Worm (Caenorhabditis elegans) whole organism, late embryonic: ENCODE results near the gene mrpl-44.

ENCODE experiments used
- C38D4.7 ChIP-seq: fragments of 200-800 bp; sonication (Bioruptor generic); optimal IDR thresholded peaks from 2 replicates; lab custom pipeline; 2018; ENCODE audit warnings: mild to moderate bottlenecking, missing genetic modification characterization, moderate library complexity, missing compliant biosample characterization
- T23F11.4 ChIP-seq: fragments of 200-800 bp; sonication (Bioruptor generic); optimal IDR thresholded peaks from 2 replicates; lab custom pipeline; 2018; ENCODE audit warnings: mild to moderate bottlenecking, missing genetic modification characterization, missing compliant biosample characterization
- ahr-1 ChIP-seq: sonication (generic microtip); optimal IDR thresholded peaks from 2 replicates; lab custom pipeline; 2016; ENCODE audit warnings: missing genetic modification characterization, missing compliant biosample characterization
- ceh-14 ChIP-seq: sonication (generic microtip); optimal IDR thresholded peaks from 2 replicates; lab custom pipeline; 2016; ENCODE audit warnings: missing genotype, missing genetic modification characterization, missing compliant biosample characterization
- ceh-18 ChIP-seq: sonication (generic microtip); optimal IDR thresholded peaks from 2 replicates; lab custom pipeline; 2016; ENCODE audit warnings: missing genetic modification characterization, missing compliant biosample characterization
- ceh-22 ChIP-seq: sonication (generic microtip); optimal IDR thresholded peaks from 2 replicates; lab custom pipeline; 2017; ENCODE audit warnings: missing biosample characterization, missing genetic modification characterization
- ceh-30 ChIP-seq: fragments of 150-350 bp; optimal IDR thresholded peaks from 2 replicates; lab custom pipeline; 2014; ENCODE audit warnings: missing biosample characterization, missing genetic modification characterization
- ceh-45 ChIP-seq: fragments of 200-800 bp; sonication (Bioruptor generic); IDR thresholded peaks from 2 replicates; pipeline ENCODE4 v1.3.6; 2022; ENCODE audit warnings: missing genetic modification reagents, missing genetic modification characterization, missing compliant biosample characterization
- ceh-9 ChIP-seq: sonication (generic microtip); optimal IDR thresholded peaks from 2 replicates; lab custom pipeline; 2016; ENCODE audit warnings: mild to moderate bottlenecking, missing genetic modification characterization, inconsistent platforms, missing compliant biosample characterization
- che-1 ChIP-seq: sonication (generic microtip); optimal IDR thresholded peaks from 2 replicates; lab custom pipeline; 2016; ENCODE audit warnings: mild to moderate bottlenecking, missing genetic modification characterization, missing compliant biosample characterization
- elt-2 ChIP-seq: sonication (generic microtip); optimal IDR thresholded peaks from 2 replicates; lab custom pipeline; 2016; ENCODE audit warnings: missing genetic modification reagents, missing genetic modification characterization, missing compliant biosample characterization
- gmeb-2 ChIP-seq: sonication (generic microtip); optimal IDR thresholded peaks from 2 replicates; lab custom pipeline; 2016; ENCODE audit warnings: missing genetic modification characterization, inconsistent platforms, missing compliant biosample characterization
- hlh-15 ChIP-seq: sonication (generic microtip); optimal IDR thresholded peaks from 2 replicates; lab custom pipeline; 2016; ENCODE audit warnings: missing genetic modification characterization, missing compliant biosample characterization
- hlh-8 ChIP-seq: sonication (generic microtip); optimal IDR thresholded peaks from 2 replicates; lab custom pipeline; 2016; ENCODE audit warnings: missing genotype, missing genetic modification characterization, missing compliant biosample characterization
- lim-6 ChIP-seq: sonication (generic microtip); optimal IDR thresholded peaks from 2 replicates; lab custom pipeline; 2016; ENCODE audit warnings: missing genetic modification characterization, missing compliant biosample characterization
- madf-2 ChIP-seq: sonication (generic microtip); optimal IDR thresholded peaks from 2 replicates; lab custom pipeline; 2017; ENCODE audit warnings: missing genetic modification characterization, missing compliant biosample characterization
- mec-3 ChIP-seq: sonication (generic microtip); optimal IDR thresholded peaks from 2 replicates; lab custom pipeline; 2016; ENCODE audit warnings: borderline replicate concordance, missing genetic modification characterization, missing compliant biosample characterization
- nfya-1 ChIP-seq: sonication (generic microtip); optimal IDR thresholded peaks from 2 replicates; lab custom pipeline; 2017; ENCODE audit warnings: missing genetic modification characterization, mild to moderate bottlenecking, missing compliant biosample characterization, antibody characterized with exemption, moderate library complexity
- nhr-232 ChIP-seq: sonication (generic microtip); optimal IDR thresholded peaks from 2 replicates; lab custom pipeline; 2016; ENCODE audit warnings: missing genetic modification characterization, missing compliant biosample characterization
- odd-2 ChIP-seq: sonication (generic microtip); optimal IDR thresholded peaks from 2 replicates; lab custom pipeline; 2017; ENCODE audit warnings: antibody characterized with exemption, mild to moderate bottlenecking, missing genetic modification characterization, missing compliant biosample characterization
- pat-9 ChIP-seq: fragments of 200-800 bp; sonication (Bioruptor generic); optimal IDR thresholded peaks from 2 replicates; lab custom pipeline; 2018; ENCODE audit warnings: mild to moderate bottlenecking, missing genetic modification characterization, moderate library complexity, missing compliant biosample characterization
- pax-1 ChIP-seq: fragments of 150-350 bp; optimal IDR thresholded peaks from 2 replicates; lab custom pipeline; 2014; ENCODE audit warnings: missing biosample characterization, missing genetic modification characterization
- ref-2 ChIP-seq: sonication (generic microtip); optimal IDR thresholded peaks from 2 replicates; lab custom pipeline; 2016; ENCODE audit warnings: missing genetic modification characterization, missing compliant biosample characterization
- rnt-1 ChIP-seq: sonication (generic microtip); optimal IDR thresholded peaks from 2 replicates; lab custom pipeline; 2016; ENCODE audit warnings: missing genetic modification characterization, missing compliant biosample characterization
- sdc-2 ChIP-seq: sonication (generic microtip); optimal IDR thresholded peaks from 2 replicates; lab custom pipeline; 2016; ENCODE audit warnings: missing genotype, missing genetic modification characterization, missing compliant biosample characterization
- sox-4 ChIP-seq: sonication (generic microtip); optimal IDR thresholded peaks from 2 replicates; lab custom pipeline; 2017; ENCODE audit warnings: mild to moderate bottlenecking, missing genetic modification characterization, inconsistent platforms, missing compliant biosample characterization
- tbx-2 ChIP-seq: sonication (generic microtip); optimal IDR thresholded peaks from 2 replicates; lab custom pipeline; 2016; ENCODE audit warnings: missing genetic modification characterization, missing compliant biosample characterization
- tbx-7 ChIP-seq: sonication (generic microtip); optimal IDR thresholded peaks from 2 replicates; lab custom pipeline; 2016; ENCODE audit warnings: missing genotype, missing genetic modification characterization, missing compliant biosample characterization
- unc-42 ChIP-seq: sonication (generic microtip); optimal IDR thresholded peaks from 2 replicates; lab custom pipeline; 2016; ENCODE audit warnings: missing genotype, missing genetic modification characterization, missing compliant biosample characterization
- zip-5 ChIP-seq: sonication (generic microtip); optimal IDR thresholded peaks from 2 replicates; lab custom pipeline; 2016; ENCODE audit warnings: missing genetic modification characterization, missing compliant biosample characterization
- ztf-16 ChIP-seq: sonication (generic microtip); optimal IDR thresholded peaks from 2 replicates; lab custom pipeline; 2017; ENCODE audit warnings: missing genetic modification characterization, missing compliant biosample characterization

The mrpl-44 gene

DNA sequence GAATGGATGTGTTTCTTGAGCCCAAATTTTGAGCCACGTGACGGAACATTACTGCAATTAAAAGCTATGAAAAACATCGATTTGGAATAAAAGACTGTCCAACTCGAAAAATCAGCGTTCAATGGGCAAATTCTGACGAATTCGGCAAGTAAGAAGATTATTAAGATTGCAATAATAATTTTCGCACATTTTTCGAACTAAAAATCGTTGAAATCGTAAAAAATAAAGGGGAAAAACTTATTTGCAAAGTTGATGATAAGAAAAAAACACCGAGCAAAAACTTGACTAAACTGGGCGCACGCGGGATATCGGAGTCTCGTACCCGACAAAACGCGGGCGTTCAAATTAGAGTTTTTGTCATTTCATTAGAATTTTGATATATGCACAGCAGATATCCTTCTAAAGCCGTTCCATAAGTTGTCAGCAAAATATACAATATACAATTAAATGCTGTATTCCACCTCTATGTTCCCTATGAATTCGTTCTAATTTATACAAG is at the start of gene mrpl-44, which contains the start of gene mccc-2:
TSS of gene mrpl-44 (minus strand) at position 51 of the 499 bp plus-strand sequence.
TSS of gene mccc-2 (minus strand) at position 51 of the 499 bp plus-strand sequence.
- TF ChIP-seq nfya-1: peak; percentile 18
- TF ChIP-seq ahr-1: no peak
- TF ChIP-seq ceh-30 (tag; lab: Kevin White, UChicago): no peak
- no peak for TF ChIP-seq ceh-22 (tag; lab: Kevin White, UChicago)
- TF ChIP-seq elt-2 (tag; lab: Kevin White, UChicago): peak; percentile 70
- no peak for TF ChIP-seq gmeb-2

DNA sequence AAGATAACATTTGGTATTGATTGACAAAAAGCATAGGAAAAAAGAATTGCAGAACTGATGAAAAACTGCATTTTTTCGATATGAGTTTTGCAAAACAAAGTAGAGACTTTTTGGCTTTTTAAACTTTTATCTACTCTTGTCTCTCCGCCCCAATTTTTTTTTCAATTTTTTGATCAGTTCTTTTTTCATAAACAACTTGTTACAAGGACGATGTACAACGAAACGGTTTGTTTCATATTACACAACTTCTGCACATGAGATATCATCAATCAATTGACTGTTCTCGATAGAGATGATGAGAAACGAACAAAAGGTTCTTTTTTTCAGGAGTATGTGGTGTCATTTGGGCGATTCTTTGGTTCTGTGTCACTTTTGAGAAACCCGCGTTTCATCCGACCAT is 49.4 kb upstream of the mrpl-44 start, which contains the start of gene ZK512.7:
TSS of gene ZK512.7 (minus strand) at position 101 of the 400 bp plus-strand sequence.
- TF ChIP-seq sox-4 (tag; lab: Kevin White, UChicago) (no peak), sdc-2 (tag; lab: Kevin White, UChicago) (no peak), ceh-18 (no peak), odd-2 (tag; lab: Kevin White, UChicago) (no peak), mec-3 (tag; lab: Kevin White, UChicago) (no peak), unc-42 (no peak), zip-5 (tag; lab: Kevin White, UChicago) (no peak), ztf-16 (tag; lab: Kevin White, UChicago) (no peak), nhr-232 (tag; lab: Kevin White, UChicago) (no peak), pat-9 (no peak), tbx-2 (no peak), che-1 (no peak), rnt-1 (tag; lab: Kevin White, UChicago) (no peak), ceh-45 (GFP tag; lab: Robert Waterston, UW) (no peak)

ce11 chrIII:9136587-9136986 is 47.4 kb upstream of the mrpl-44 start, which contains the start of gene eat-4:
Gene eat-4 (plus strand): TSS chrIII:9136887.
- TF ChIP-seq ref-2 (tag; lab: Kevin White, UChicago): no peak
- no peak for TF ChIP-seq sox-4 (tag; lab: Kevin White, UChicago)
- TF ChIP-seq, all 69 proteins: peak for 0

ce11 chrIII:9130588-9130987 is 41.4 kb upstream of the mrpl-44 start, which contains the start of gene ZK512.10:
Gene ZK512.10 (plus strand): TSS chrIII:9130888.
- no peak for TF ChIP-seq madf-2 (tag; lab: Kevin White, UChicago)
- no peak for TF ChIP-seq ceh-9 (tag; lab: Kevin White, UChicago)
- TF ChIP-seq nhr-232 (tag; lab: Kevin White, UChicago): no peak
- no peak for TF ChIP-seq ceh-14 (tag; lab: Kevin White, UChicago)

ce11 chrIII:9125789-9126304 is 36.7 kb upstream of the mrpl-44 start, which contains the start of gene sec-16A.1:
Gene sec-16A.1 (plus strand): TSS chrIII:9125839.
- TF ChIP-seq pax-1 (tag; lab: Kevin White, UChicago) (peak; percentile 34), ceh-22 (tag; lab: Kevin White, UChicago) (no peak)
- TF ChIP-seq, all 69 proteins: peak for 1

DNA sequence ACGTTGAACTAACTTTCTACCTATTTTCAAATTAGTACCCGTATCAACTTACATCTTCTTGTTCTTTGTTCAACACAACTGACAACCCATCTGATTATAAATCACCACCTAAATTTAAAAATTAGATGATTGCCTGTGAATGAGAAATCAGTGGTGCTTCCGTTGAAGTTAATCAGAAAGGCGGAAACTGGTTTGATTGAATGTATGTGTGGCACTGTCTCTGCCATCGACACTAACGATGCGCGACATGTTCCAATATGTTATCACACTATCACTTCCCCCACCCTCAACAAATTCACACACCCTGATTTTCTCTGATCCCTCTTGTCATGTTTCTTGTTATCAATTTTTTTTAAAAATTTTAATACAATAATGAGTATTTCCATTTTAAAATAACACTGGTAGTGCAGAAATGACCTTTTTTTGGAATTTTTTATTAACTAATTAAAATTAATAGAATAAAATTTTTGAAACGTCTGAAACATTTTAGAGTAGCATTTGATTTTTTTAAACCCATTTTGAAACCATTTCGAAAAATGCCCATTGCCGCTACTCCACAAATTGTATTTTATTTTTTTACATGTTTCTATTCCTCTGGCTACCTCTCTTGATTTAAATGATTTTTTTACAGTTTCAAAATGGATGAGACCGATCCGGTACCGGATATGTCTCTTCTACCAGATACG is 29.9 kb upstream of the mrpl-44 start, which contains the start of gene ced-11:
TSS of gene ced-11 (plus strand) at position 636 of the 686 bp plus-strand sequence.
- TF ChIP-seq unc-42 (no peak), hlh-8 (tag; lab: Kevin White, UChicago) (no peak), T23F11.4 (no peak), ztf-16 (tag; lab: Kevin White, UChicago) (no peak), lim-6 (tag; lab: Kevin White, UChicago) (no peak), che-1 (no peak), ceh-45 (GFP tag; lab: Robert Waterston, UW) (no peak), hlh-15 (tag; lab: Kevin White, UChicago) (no peak), sox-4 (tag; lab: Kevin White, UChicago) (no peak), ceh-9 (tag; lab: Kevin White, UChicago) (no peak), tbx-7 (tag; lab: Kevin White, UChicago) (no peak), mec-3 (tag; lab: Kevin White, UChicago) (no peak), C38D4.7 (GFP tag; lab: Kevin White, UChicago) (no peak)
